Worm (Caenorhabditis elegans) whole organism, young adult: ENCODE results near the gene zer-1.

Experiments
- B0019.2 ChIP-seq: fragments of 200-800 bp; sonication (Bioruptor generic); conservative IDR thresholded peaks from 2 replicates; pipeline ENCODE4 v1.3.6; 2022; ENCODE audit warnings: missing genetic modification reagents, missing genetic modification characterization, missing compliant biosample characterization
- B0261.1 ChIP-seq: sonication (generic microtip); optimal IDR thresholded peaks from 2 replicates; lab custom pipeline; 2016; ENCODE audit warnings: mild to moderate bottlenecking, missing genetic modification characterization, moderate library complexity, missing compliant biosample characterization
- D2030.7 ChIP-seq: fragments of 200-800 bp; sonication (Bioruptor generic); IDR thresholded peaks from 2 replicates; pipeline ENCODE4 v1.3.6; 2022; ENCODE audit warnings: missing genetic modification reagents, missing genetic modification characterization, missing compliant biosample characterization
- F22D6.2 ChIP-seq: sonication (generic microtip); optimal IDR thresholded peaks from 2 replicates; lab custom pipeline; 2016; ENCODE audit warnings: mild to moderate bottlenecking, missing genetic modification characterization, missing compliant biosample characterization
- Y79H2A.3 ChIP-seq: fragments of 200-800 bp; sonication (Bioruptor generic); conservative IDR thresholded peaks from 2 replicates; pipeline ENCODE4 v1.3.6; 2022; ENCODE audit warnings: missing genetic modification reagents, missing genetic modification characterization, missing compliant biosample characterization
- Y95B8A.8 ChIP-seq: fragments of 200-800 bp; sonication (Bioruptor generic); IDR thresholded peaks from 2 replicates; pipeline ENCODE4 v1.3.6; 2022; ENCODE audit warnings: missing genetic modification reagents, missing genetic modification characterization, missing compliant biosample characterization
- aptf-3 ChIP-seq: fragments of 200-800 bp; sonication (Bioruptor generic); IDR thresholded peaks from 2 replicates; pipeline ENCODE4 v1.3.6; 2022; ENCODE audit warnings: missing genetic modification characterization, missing compliant biosample characterization
- attf-5 ChIP-seq: fragments of 200-800 bp; sonication (Bioruptor generic); optimal IDR thresholded peaks from 2 replicates; lab custom pipeline; 2018; ENCODE audit warnings: mild to moderate bottlenecking, missing genetic modification characterization, missing compliant biosample characterization
- attf-6 ChIP-seq: fragments of 200-800 bp; sonication (Bioruptor generic); IDR thresholded peaks from 2 replicates; pipeline ENCODE4 v1.3.6; 2022; ENCODE audit warnings: missing genetic modification reagents, missing genetic modification characterization, missing compliant biosample characterization
- efl-1 ChIP-seq: fragments of 150-350 bp; optimal IDR thresholded peaks from 2 replicates; lab custom pipeline; 2014; ENCODE audit warnings: missing biosample characterization, missing genetic modification reagents, missing genetic modification characterization
- ekl-4 ChIP-seq: fragments of 200-800 bp; sonication (Bioruptor generic); IDR thresholded peaks from 2 replicates; pipeline ENCODE4 v1.3.6; 2022; ENCODE audit warnings: missing genetic modification reagents, missing genetic modification characterization, missing compliant biosample characterization
- hlh-12 ChIP-seq: sonication (generic microtip); optimal IDR thresholded peaks from 2 replicates; lab custom pipeline; 2016; ENCODE audit warnings: missing genetic modification characterization, missing compliant biosample characterization
- hlh-26 ChIP-seq: fragments of 200-800 bp; sonication (Bioruptor generic); conservative IDR thresholded peaks from 2 replicates; pipeline ENCODE4 v1.3.6; 2022; ENCODE audit warnings: missing genetic modification reagents, missing genetic modification characterization, missing compliant biosample characterization
- hmg-20 ChIP-seq: fragments of 200-800 bp; sonication (Bioruptor generic); IDR thresholded peaks from 2 replicates; pipeline ENCODE4 v1.3.6; 2022; ENCODE audit warnings: missing genetic modification reagents, missing genetic modification characterization, missing compliant biosample characterization
- hsf-1 ChIP-seq: fragments of 200-800 bp; sonication (Bioruptor generic); IDR thresholded peaks from 2 replicates; pipeline ENCODE4 v1.3.6; 2022; ENCODE audit warnings: missing genetic modification reagents, missing genetic modification characterization, missing compliant biosample characterization
- lin-26 ChIP-seq: fragments of 200-800 bp; sonication (Bioruptor generic); IDR thresholded peaks from 2 replicates; pipeline ENCODE4 v1.3.6; 2022; ENCODE audit warnings: missing genetic modification reagents, missing genetic modification characterization, missing compliant biosample characterization
- lin-40 ChIP-seq: sonication (generic microtip); optimal IDR thresholded peaks from 2 replicates; lab custom pipeline; 2016; ENCODE audit warnings: missing genetic modification characterization, mild to moderate bottlenecking, missing compliant biosample characterization, missing genotype, missing genetic modification reagents
- lin-54 ChIP-seq: fragments of 200-800 bp; sonication (Bioruptor generic); optimal IDR thresholded peaks from 2 replicates; lab custom pipeline; 2018; ENCODE audit warnings: mild to moderate bottlenecking, missing genetic modification characterization, missing compliant biosample characterization
- madf-10 ChIP-seq: sonication (generic microtip); optimal IDR thresholded peaks from 2 replicates; lab custom pipeline; 2016; ENCODE audit warnings: mild to moderate bottlenecking, missing genetic modification characterization, missing compliant biosample characterization
- madf-3 ChIP-seq: fragments of 200-800 bp; sonication (Bioruptor generic); IDR thresholded peaks from 2 replicates; pipeline ENCODE4 v1.3.6; 2022; ENCODE audit warnings: missing genetic modification reagents, missing genetic modification characterization, missing compliant biosample characterization
- nfya-1 ChIP-seq: sonication (generic microtip); optimal IDR thresholded peaks from 2 replicates; lab custom pipeline; 2017; ENCODE audit warnings: antibody characterized with exemption, missing compliant biosample characterization, missing genetic modification characterization, borderline replicate concordance; ENCODE audit not compliant: insufficient read depth
- nfya-2 ChIP-seq: fragments of 200-800 bp; sonication (Bioruptor generic); IDR thresholded peaks from 2 replicates; pipeline ENCODE4 v1.3.6; 2022; ENCODE audit warnings: missing genetic modification reagents, missing genetic modification characterization, missing compliant biosample characterization
- nfyb-1 ChIP-seq: fragments of 200-800 bp; sonication (Bioruptor generic); IDR thresholded peaks from 2 replicates; pipeline ENCODE4 v1.3.6; 2022; ENCODE audit warnings: missing genetic modification reagents, missing genetic modification characterization, missing compliant biosample characterization
- nhr-80 ChIP-seq: sonication (generic microtip); optimal IDR thresholded peaks from 2 replicates; lab custom pipeline; 2016; ENCODE audit warnings: missing genetic modification characterization, missing compliant biosample characterization
- nhr-90 ChIP-seq: sonication (generic microtip); optimal IDR thresholded peaks from 2 replicates; lab custom pipeline; 2016; ENCODE audit warnings: missing genotype, mild to moderate bottlenecking, missing genetic modification characterization, missing compliant biosample characterization
- pha-4 ChIP-seq: fragments of 150-350 bp; sonication (generic microtip); optimal IDR thresholded peaks from 2 replicates; lab custom pipeline; 2014; ENCODE audit warnings: missing biosample characterization, missing genetic modification reagents, missing genetic modification characterization
- sdz-38 ChIP-seq: sonication (generic microtip); optimal IDR thresholded peaks from 2 replicates; lab custom pipeline; 2016; ENCODE audit warnings: missing genotype, missing genetic modification characterization, missing compliant biosample characterization
- sea-2 ChIP-seq: fragments of 200-800 bp; sonication (Bioruptor generic); IDR thresholded peaks from 2 replicates; pipeline ENCODE4 v1.3.6; 2022; ENCODE audit warnings: missing genetic modification characterization, missing compliant biosample characterization
- sptf-2 ChIP-seq: fragments of 200-800 bp; sonication (Bioruptor generic); optimal IDR thresholded peaks from 2 replicates; lab custom pipeline; 2018; ENCODE audit warnings: mild to moderate bottlenecking, missing genetic modification characterization, missing compliant biosample characterization
- tbp1 ChIP-seq: fragments of 200-800 bp; sonication (Bioruptor generic); optimal IDR thresholded peaks from 2 replicates; lab custom pipeline; 2018; ENCODE audit warnings: mild to moderate bottlenecking, missing genetic modification characterization, missing compliant biosample characterization
- unc-62 ChIP-seq: fragments of 150-350 bp; optimal IDR thresholded peaks from 2 replicates; lab custom pipeline; 2014; ENCODE audit warnings: missing biosample characterization, missing genetic modification reagents, missing genetic modification characterization
- xnd-1 ChIP-seq: sonication (generic microtip); optimal IDR thresholded peaks from 2 replicates; lab custom pipeline; 2016; ENCODE audit warnings: missing genotype, missing genetic modification reagents, missing genetic modification characterization, missing compliant biosample characterization
- ztf-18 ChIP-seq: sonication (generic microtip); optimal IDR thresholded peaks from 2 replicates; lab custom pipeline; 2016; ENCODE audit warnings: missing genotype, mild to moderate bottlenecking, missing genetic modification characterization, missing compliant biosample characterization
- ztf-26 ChIP-seq: sonication (generic microtip); optimal IDR thresholded peaks from 2 replicates; lab custom pipeline; 2017; ENCODE audit warnings: missing genetic modification characterization, missing compliant biosample characterization
- ztf-6 ChIP-seq: fragments of 200-800 bp; sonication (Bioruptor generic); IDR thresholded peaks from 2 replicates; pipeline ENCODE4 v1.3.6; 2022; ENCODE audit warnings: missing genetic modification reagents, missing genetic modification characterization, missing compliant biosample characterization

The zer-1 gene

DNA sequence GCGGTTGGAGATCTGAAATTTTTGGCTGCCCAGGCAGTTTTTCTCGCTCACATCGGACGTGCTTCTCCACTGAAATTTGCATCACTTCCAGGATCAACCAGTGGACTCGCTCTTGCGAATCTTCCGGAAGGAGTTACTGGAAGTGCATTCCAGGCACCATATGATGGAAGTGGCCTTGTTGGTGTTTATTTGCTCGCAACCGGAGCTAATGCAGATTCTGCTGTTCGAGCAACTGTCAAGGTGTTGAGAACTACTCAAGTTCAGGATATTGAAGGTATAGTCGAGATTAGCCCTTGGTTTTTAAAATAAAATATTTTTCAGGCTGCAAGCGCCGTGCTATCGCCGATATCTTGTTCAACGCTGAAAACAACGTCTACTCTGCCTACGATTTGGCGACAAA lies 5.8 kb downstream of the zer-1 start:
- TF ChIP-seq efl-1 (no peak), tbp1 (no peak), sea-2 (no peak), attf-6 (GFP tag; lab: Robert Waterston, UW) (0 out of 2 replicates have a peak, but pooled peaks have one; percentile 49), ekl-4 (GFP tag; lab: Robert Waterston, UW) (peak; percentile 46; the same call in 1 of the 2 replicates), ztf-6 (no peak), hlh-26 (no peak), nfyb-1 (GFP tag; lab: Robert Waterston, UW) (peak; percentile 54; the same call in 1 of the 2 replicates), nfya-1 (no peak), nhr-90 (no peak), hsf-1 (0 out of 2 replicates have a peak, but pooled peaks have one; percentile 13), nhr-80 (tag; lab: Kevin White, UChicago) (no peak)
- TF ChIP-seq, all 124 proteins: peak for 4

DNA sequence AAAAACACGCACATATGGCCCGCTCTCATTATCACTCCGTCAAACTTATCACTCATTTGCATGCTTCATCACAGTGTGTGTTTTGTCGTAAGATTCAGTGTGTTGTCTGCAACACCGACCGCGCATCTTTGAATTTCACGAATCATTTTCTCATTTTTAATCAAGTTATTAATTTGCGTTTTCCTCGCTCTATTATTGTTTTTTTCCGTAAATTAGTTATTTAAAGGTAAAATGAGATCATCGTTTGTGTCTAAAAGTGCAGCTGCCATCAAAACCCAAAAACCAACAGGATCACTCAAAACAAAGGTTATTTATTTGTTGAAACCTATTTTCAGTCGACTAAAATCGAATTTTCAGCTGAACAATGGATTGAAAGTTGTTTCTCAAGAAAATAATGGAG lies 7.0 kb downstream of the zer-1 start, which contains the start of the genes T24C4.5 and ucr-2.3:
Gene T24C4.5 (minus strand): TSS at position 101 of the 400 bp plus-strand sequence.
Gene ucr-2.3 (plus strand): TSS at position 227 of the 400 bp plus-strand sequence.
- no peak for TF ChIP-seq unc-62
- no peak for TF ChIP-seq nfya-2 (GFP tag; lab: Robert Waterston, UW)
- no peak for TF ChIP-seq sdz-38 (tag; lab: Kevin White, UChicago)
- TF ChIP-seq aptf-3 = no peak
- TF ChIP-seq ztf-18 (tag; lab: Kevin White, UChicago) = no peak
- no peak for TF ChIP-seq B0019.2
- TF ChIP-seq sea-2 = no peak
- TF ChIP-seq, all 124 proteins: peak for 0

DNA sequence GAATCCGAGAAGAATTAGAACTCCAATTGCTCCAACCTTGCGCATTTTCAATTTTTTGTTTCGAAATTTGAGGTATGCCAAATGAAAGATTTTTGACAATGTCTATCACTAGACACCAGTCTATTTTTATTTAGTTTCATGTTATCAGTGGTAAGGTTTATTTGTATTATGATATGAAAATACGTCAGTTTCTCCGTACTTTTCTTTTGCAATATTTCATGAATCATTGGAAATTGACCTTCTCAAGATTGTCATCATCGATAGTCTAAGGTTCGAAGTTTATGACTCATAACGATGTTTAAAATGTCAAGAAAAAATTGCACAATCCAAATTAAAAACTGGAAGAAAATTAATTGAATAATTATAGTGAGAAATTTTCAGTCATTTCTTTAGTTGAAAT lies 13.2 kb downstream of the zer-1 start, which contains the start of gene clc-19:
Gene clc-19 (minus strand): TSS at position 135 of the 400 bp plus-strand sequence.
- peak; percentile 33 for TF ChIP-seq nhr-80 (tag; lab: Kevin White, UChicago)
- peak; percentile 26 for TF ChIP-seq unc-62
- TF ChIP-seq B0261.1 (tag; lab: Kevin White, UChicago) = no peak

DNA sequence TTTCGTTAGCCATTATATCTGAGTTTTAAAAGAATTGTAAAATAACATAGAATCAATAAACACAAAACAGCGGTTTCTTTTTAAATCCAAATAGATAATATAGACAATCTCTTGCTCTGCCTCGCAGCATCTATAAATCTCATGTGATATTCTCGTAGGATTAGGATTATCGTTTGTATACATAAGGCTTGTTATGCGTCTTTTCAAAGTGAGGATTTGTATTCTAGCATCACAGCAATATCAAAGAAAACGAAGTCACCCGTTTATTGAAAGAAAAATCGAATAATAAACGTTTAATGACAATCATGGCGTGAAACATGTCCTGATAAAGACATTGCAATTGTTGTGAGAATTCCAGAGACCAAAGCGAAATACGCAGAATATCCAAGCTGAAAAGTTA lies 14.2 kb downstream of the zer-1 start, which contains the start of the genes T24C4.3 and clc-20:
Gene T24C4.3 (minus strand): TSS at position 101 of the 400 bp plus-strand sequence.
Gene clc-20 (plus strand): TSS at position 211 of the 400 bp plus-strand sequence.
- TF ChIP-seq Y79H2A.3 (GFP tag; lab: Robert Waterston, UW) = no peak
- TF ChIP-seq sptf-2 (GFP tag; lab: Kevin White, UChicago) = no peak
- TF ChIP-seq Y95B8A.8 (GFP tag; lab: Robert Waterston, UW) = no peak
- TF ChIP-seq madf-10 = no peak
- no peak for TF ChIP-seq lin-40 (tag; lab: Kevin White, UChicago)
- no peak for TF ChIP-seq xnd-1 (tag; lab: Kevin White, UChicago)
- TF ChIP-seq attf-6 (GFP tag; lab: Robert Waterston, UW) = no peak
- no peak for TF ChIP-seq hmg-20 (GFP tag; lab: Robert Waterston, UW)
- TF ChIP-seq attf-5 (GFP tag; lab: Kevin White, UChicago) = no peak
- TF ChIP-seq F22D6.2 (tag; lab: Kevin White, UChicago) = no peak
- no peak for TF ChIP-seq hlh-12 (tag; lab: Kevin White, UChicago)
- no peak for TF ChIP-seq lin-54
- TF ChIP-seq madf-3 (GFP tag; lab: Robert Waterston, UW) = no peak
- no peak for TF ChIP-seq pha-4 (tag; lab: Kevin White, UChicago)

DNA sequence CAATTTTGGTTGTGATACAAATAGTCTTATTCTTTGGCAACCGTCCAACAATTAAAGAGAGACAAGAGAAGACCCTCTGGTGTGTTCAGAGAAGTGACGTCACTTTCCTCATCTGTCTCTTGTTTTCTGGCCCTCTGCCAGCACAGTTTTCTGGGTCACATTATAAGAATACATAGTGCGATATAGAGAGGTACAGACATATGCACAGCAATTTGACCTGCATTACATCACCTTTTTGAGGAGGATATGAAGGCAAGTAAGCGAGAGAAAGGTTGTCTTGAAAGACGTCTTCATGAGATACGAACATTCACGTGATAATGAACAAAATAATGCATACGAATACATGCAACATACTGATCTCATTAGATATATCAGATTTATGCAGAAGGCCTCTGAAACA lies 16.0 kb downstream of the zer-1 start:
- TF ChIP-seq lin-26 (GFP tag; lab: Robert Waterston, UW) = no peak
- no peak for TF ChIP-seq ztf-26 (tag; lab: Kevin White, UChicago)
- no peak for TF ChIP-seq nhr-90
- TF ChIP-seq nfya-1 = no peak
- TF ChIP-seq attf-6 (GFP tag; lab: Robert Waterston, UW) = no peak
- no peak for TF ChIP-seq D2030.7 (GFP tag; lab: Robert Waterston, UW)
